Fruit fly (Drosophila melanogaster) Kc167 (cell line): ENCODE measurements around the gene CG13731.

Experiments
- h ChIP-seq: fragments of >200 bp; optimal IDR thresholded peaks from 3 replicates; lab custom pipeline; 2018; ENCODE audit warnings: missing external identifiers
- psq ChIP-seq: fragments of >200 bp; optimal IDR thresholded peaks from 2 replicates; lab custom pipeline; 2017; ENCODE audit warnings: missing external identifiers

DNA sequence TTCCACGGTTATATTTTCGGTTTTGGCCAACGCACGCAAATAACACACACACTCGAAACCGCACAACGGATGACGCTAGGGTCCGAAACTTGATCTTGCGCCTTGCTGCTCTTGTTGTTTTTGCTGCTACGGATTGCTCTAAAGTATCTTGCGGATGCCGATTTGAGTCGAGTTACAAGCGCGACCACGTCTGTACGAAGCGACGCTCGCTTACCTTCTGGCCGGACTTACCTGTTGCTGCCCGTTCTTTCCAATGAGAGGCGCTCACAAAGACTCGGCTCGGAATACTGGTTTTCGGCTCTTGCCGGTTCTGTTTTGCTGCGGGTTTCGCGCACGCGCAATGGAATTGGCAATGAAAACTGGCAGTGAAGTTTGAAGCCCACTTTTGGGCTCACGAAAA, 9.4 kb downstream of the CG13731 start, which contains the start of gene Cad74A:
- TF ChIP-seq h (lab: Kevin White, UChicago) (no peak), psq (lab: Kevin White, UChicago) (no peak)
